Worm (Caenorhabditis elegans): Measurements from ENCODE around the gene R07G3.7.

The R07G3.7 gene

ce11 chrII:7624995-7625394, 11.5 kb upstream of the R07G3.7 start:
- TF ChIP-seq pes-1 (GFP tag; IDR thresholded peaks at IDR 0.05), result no peak
- no peak for TF ChIP-seq ets-7 (tag; optimal IDR thresholded peaks at IDR 0.05)
- no peak for TF ChIP-seq ceh-13 (GFP tag; optimal IDR thresholded peaks at IDR 0.05)
- TF ChIP-seq aly-1 (tag; optimal IDR thresholded peaks at IDR 0.05), result no peak
- TF ChIP-seq hmbx-1 (tag; optimal IDR thresholded peaks at IDR 0.05), result no peak
- no peak for TF ChIP-seq tbx-37 (GFP tag; conservative IDR thresholded peaks at IDR 0.05)
- no peak for TF ChIP-seq tbx-11 (GFP tag; IDR thresholded peaks at IDR 0.05)
- no peak for TF ChIP-seq F13C5.2 (tag; optimal IDR thresholded peaks at IDR 0.05)
- no peak for TF ChIP-seq flt-1 (GFP tag; IDR thresholded peaks at IDR 0.05)
- no peak for TF ChIP-seq sea-1 (GFP tag; conservative IDR thresholded peaks at IDR 0.05)
- TF ChIP-seq tra-4 (tag; optimal IDR thresholded peaks at IDR 0.05), result no peak

ce11 chrII:7624272-7624671, 10.7 kb upstream of the R07G3.7 start:
- TF ChIP-seq tbx-11 (GFP tag; IDR thresholded peaks at IDR 0.05) (no peak), hmg-4 (GFP tag; optimal IDR thresholded peaks at IDR 0.05) (peak; percentile 2)

ce11 chrII:7623466-7623865, 9.9 kb upstream of the R07G3.7 start:
- TF ChIP-seq tbx-11 (GFP tag; IDR thresholded peaks at IDR 0.05), result no peak
- TF ChIP-seq ets-7 (tag; optimal IDR thresholded peaks at IDR 0.05), result no peak
- no peak for TF ChIP-seq aly-1 (tag; optimal IDR thresholded peaks at IDR 0.05)
- no peak for TF ChIP-seq tra-4 (tag; optimal IDR thresholded peaks at IDR 0.05)
- TF ChIP-seq flt-1 (GFP tag; IDR thresholded peaks at IDR 0.05), result no peak
- TF ChIP-seq scrt-1 (GFP tag; IDR thresholded peaks at IDR 0.05), result no peak
- TF ChIP-seq B0310.2 (tag; optimal IDR thresholded peaks at IDR 0.05), result no peak
- TF ChIP-seq ceh-36 (tag; optimal IDR thresholded peaks at IDR 0.05), result no peak
- TF ChIP-seq F13C5.2 (tag; optimal IDR thresholded peaks at IDR 0.05), result no peak
- no peak for TF ChIP-seq pes-1 (GFP tag; IDR thresholded peaks at IDR 0.05)
- no peak for TF ChIP-seq ama-1 (optimal IDR thresholded peaks at IDR 0.05)

- no peak for TF ChIP-seq ceh-13 (GFP tag; optimal IDR thresholded peaks at IDR 0.05)
- no peak for TF ChIP-seq sea-1 (GFP tag; conservative IDR thresholded peaks at IDR 0.05)
- TF ChIP-seq F13C5.2 (tag; optimal IDR thresholded peaks at IDR 0.05), result no peak
- no peak for TF ChIP-seq ceh-36 (tag; optimal IDR thresholded peaks at IDR 0.05)
- TF ChIP-seq tbx-11 (GFP tag; IDR thresholded peaks at IDR 0.05), result no peak
- TF ChIP-seq ama-1 (optimal IDR thresholded peaks at IDR 0.05), result no peak
- no peak for TF ChIP-seq tbx-37 (GFP tag; conservative IDR thresholded peaks at IDR 0.05)
- TF ChIP-seq flt-1 (GFP tag; IDR thresholded peaks at IDR 0.05), result no peak
- TF ChIP-seq B0310.2 (tag; optimal IDR thresholded peaks at IDR 0.05), result no peak
- no peak for TF ChIP-seq aly-1 (tag; optimal IDR thresholded peaks at IDR 0.05)
- TF ChIP-seq hnd-1 (tag; optimal IDR thresholded peaks at IDR 0.05), result no peak
- no peak for TF ChIP-seq hmbx-1 (tag; optimal IDR thresholded peaks at IDR 0.05)
- TF ChIP-seq ets-7 (tag; optimal IDR thresholded peaks at IDR 0.05), result no peak
- TF ChIP-seq hmg-4 (GFP tag; optimal IDR thresholded peaks at IDR 0.05), result no peak
- no peak for TF ChIP-seq scrt-1 (GFP tag; IDR thresholded peaks at IDR 0.05)
- TF ChIP-seq pes-1 (GFP tag; IDR thresholded peaks at IDR 0.05), result no peak
- TF ChIP-seq tra-4 (tag; optimal IDR thresholded peaks at IDR 0.05), result no peak
These were observed 8.0 kb upstream of the R07G3.7 start for ce11 chrII:7621513-7621912.

- TF ChIP-seq ets-7 (tag; optimal IDR thresholded peaks at IDR 0.05), result no peak
- TF ChIP-seq F13C5.2 (tag; optimal IDR thresholded peaks at IDR 0.05), result no peak
- no peak for TF ChIP-seq pes-1 (GFP tag; IDR thresholded peaks at IDR 0.05)
- no peak for TF ChIP-seq ceh-13 (GFP tag; optimal IDR thresholded peaks at IDR 0.05)
- TF ChIP-seq tbx-11 (GFP tag; IDR thresholded peaks at IDR 0.05), result no peak
- TF ChIP-seq B0310.2 (tag; optimal IDR thresholded peaks at IDR 0.05), result no peak
- TF ChIP-seq tbx-37 (GFP tag; conservative IDR thresholded peaks at IDR 0.05), result no peak
- no peak for TF ChIP-seq tra-4 (tag; optimal IDR thresholded peaks at IDR 0.05)
These were observed 6.9 kb upstream of the R07G3.7 start, which contains the start of gene R07G3.8 for ce11 chrII:7620413-7620812. Gene R07G3.8, minus strand, starts transcription at chrII:7620513.

- TF ChIP-seq hmbx-1 (tag; optimal IDR thresholded peaks at IDR 0.05), result no peak
- TF ChIP-seq hmg-4 (GFP tag; optimal IDR thresholded peaks at IDR 0.05), result no peak
- TF ChIP-seq sea-1 (GFP tag; conservative IDR thresholded peaks at IDR 0.05), result no peak
- TF ChIP-seq pes-1 (GFP tag; IDR thresholded peaks at IDR 0.05), result no peak
- no peak for TF ChIP-seq F13C5.2 (tag; optimal IDR thresholded peaks at IDR 0.05)
- TF ChIP-seq ceh-13 (GFP tag; optimal IDR thresholded peaks at IDR 0.05), result no peak
- TF ChIP-seq tbx-11 (GFP tag; IDR thresholded peaks at IDR 0.05), result no peak
- no peak for TF ChIP-seq scrt-1 (GFP tag; IDR thresholded peaks at IDR 0.05)
- no peak for TF ChIP-seq B0310.2 (tag; optimal IDR thresholded peaks at IDR 0.05)
- no peak for TF ChIP-seq tra-4 (tag; optimal IDR thresholded peaks at IDR 0.05)
- TF ChIP-seq tbx-37 (GFP tag; conservative IDR thresholded peaks at IDR 0.05), result no peak
- TF ChIP-seq ets-7 (tag; optimal IDR thresholded peaks at IDR 0.05), result no peak
- TF ChIP-seq ama-1 (optimal IDR thresholded peaks at IDR 0.05), result no peak
- no peak for TF ChIP-seq aly-1 (tag; optimal IDR thresholded peaks at IDR 0.05)
- TF ChIP-seq ceh-36 (tag; optimal IDR thresholded peaks at IDR 0.05), result no peak
- TF ChIP-seq flt-1 (GFP tag; IDR thresholded peaks at IDR 0.05), result no peak
- no peak for TF ChIP-seq hnd-1 (tag; optimal IDR thresholded peaks at IDR 0.05)
These were observed 4.7 kb upstream of the R07G3.7 start for ce11 chrII:7618212-7618611.

ce11 chrII:7616141-7616540, 2.6 kb upstream of the R07G3.7 start, which contains the start of gene cdc-42:
Gene cdc-42, plus strand, starts transcription at chrII:7616452.
- TF ChIP-seq flt-1 (GFP tag; IDR thresholded peaks at IDR 0.05) (no peak), B0310.2 (tag; optimal IDR thresholded peaks at IDR 0.05) (no peak), hmbx-1 (tag; optimal IDR thresholded peaks at IDR 0.05) (no peak)

- TF ChIP-seq aly-1 (tag; optimal IDR thresholded peaks at IDR 0.05), result no peak
- no peak for TF ChIP-seq ets-7 (tag; optimal IDR thresholded peaks at IDR 0.05)
- no peak for TF ChIP-seq hmg-4 (GFP tag; optimal IDR thresholded peaks at IDR 0.05)
- TF ChIP-seq flt-1 (GFP tag; IDR thresholded peaks at IDR 0.05), result no peak
- TF ChIP-seq sea-1 (GFP tag; conservative IDR thresholded peaks at IDR 0.05), result no peak
- no peak for TF ChIP-seq F13C5.2 (tag; optimal IDR thresholded peaks at IDR 0.05)
- TF ChIP-seq ceh-36 (tag; optimal IDR thresholded peaks at IDR 0.05), result no peak
- no peak for TF ChIP-seq tra-4 (tag; optimal IDR thresholded peaks at IDR 0.05)
- TF ChIP-seq hnd-1 (tag; optimal IDR thresholded peaks at IDR 0.05), result no peak
- TF ChIP-seq scrt-1 (GFP tag; IDR thresholded peaks at IDR 0.05), result no peak
- TF ChIP-seq tbx-37 (GFP tag; conservative IDR thresholded peaks at IDR 0.05), result no peak
- no peak for TF ChIP-seq B0310.2 (tag; optimal IDR thresholded peaks at IDR 0.05)
- no peak for TF ChIP-seq ceh-13 (GFP tag; optimal IDR thresholded peaks at IDR 0.05)
These were observed 1.9 kb upstream of the R07G3.7 start for ce11 chrII:7615318-7615891.
